Worm (Caenorhabditis elegans) whole organism, early embryonic: Measurements from ENCODE around the gene srh-83.

Experiments used
- B0310.2 ChIP-seq: sonication (generic microtip); optimal IDR thresholded peaks from 2 replicates; lab custom pipeline; 2016; ENCODE audit warnings: mild to moderate bottlenecking, missing genetic modification characterization, missing compliant biosample characterization
- F13C5.2 ChIP-seq: sonication (generic microtip); optimal IDR thresholded peaks from 2 replicates; lab custom pipeline; 2017; ENCODE audit warnings: mild to moderate bottlenecking, missing genetic modification characterization, inconsistent platforms, missing compliant biosample characterization
- aly-1 ChIP-seq: sonication (generic microtip); optimal IDR thresholded peaks from 2 replicates; lab custom pipeline; 2016; ENCODE audit warnings: missing genetic modification characterization, missing compliant biosample characterization
- ama-1 ChIP-seq: fragments of 150-350 bp; optimal IDR thresholded peaks from 2 replicates; lab custom pipeline; 2014
- ceh-13 ChIP-seq: fragments of 200-800 bp; sonication (Bioruptor generic); optimal IDR thresholded peaks from 2 replicates; lab custom pipeline; 2018; ENCODE audit warnings: mild to moderate bottlenecking, missing genetic modification characterization, missing compliant biosample characterization
- ceh-36 ChIP-seq: sonication (generic microtip); optimal IDR thresholded peaks from 2 replicates; lab custom pipeline; 2016; ENCODE audit warnings: missing genetic modification characterization, inconsistent platforms, missing compliant biosample characterization
- ets-7 ChIP-seq: sonication (generic microtip); optimal IDR thresholded peaks from 2 replicates; lab custom pipeline; 2016; ENCODE audit warnings: missing genotype, missing genetic modification characterization, missing compliant biosample characterization
- flt-1 ChIP-seq: fragments of 200-800 bp; sonication (Bioruptor generic); IDR thresholded peaks from 2 replicates; pipeline ENCODE4 v1.3.6; 2022; ENCODE audit warnings: missing genetic modification characterization, missing compliant biosample characterization
- hmbx-1 ChIP-seq: sonication (generic microtip); optimal IDR thresholded peaks from 2 replicates; lab custom pipeline; 2016; ENCODE audit warnings: mild to moderate bottlenecking, missing genetic modification characterization, missing compliant biosample characterization
- hmg-4 ChIP-seq: fragments of 200-800 bp; sonication (Bioruptor generic); optimal IDR thresholded peaks from 2 replicates; lab custom pipeline; 2018; ENCODE audit warnings: mild to moderate bottlenecking, missing genetic modification characterization, missing compliant biosample characterization
- hnd-1 ChIP-seq: sonication (generic microtip); optimal IDR thresholded peaks from 2 replicates; lab custom pipeline; 2016; ENCODE audit warnings: missing genetic modification characterization, missing compliant biosample characterization
- pes-1 ChIP-seq: fragments of 200-800 bp; sonication (Bioruptor generic); IDR thresholded peaks from 2 replicates; pipeline ENCODE4 v1.3.6; 2022; ENCODE audit warnings: missing genetic modification reagents, missing genetic modification characterization, missing compliant biosample characterization
- scrt-1 ChIP-seq: fragments of 200-800 bp; sonication (Bioruptor generic); IDR thresholded peaks from 2 replicates; pipeline ENCODE4 v1.3.6; 2022; ENCODE audit warnings: missing genetic modification characterization, missing compliant biosample characterization
- sea-1 ChIP-seq: fragments of 200-800 bp; sonication (Bioruptor generic); conservative IDR thresholded peaks from 2 replicates; pipeline ENCODE4 v1.3.6; 2022; ENCODE audit warnings: missing genetic modification characterization, missing compliant biosample characterization
- tbx-11 ChIP-seq: fragments of 200-800 bp; sonication (Bioruptor generic); IDR thresholded peaks from 2 replicates; pipeline ENCODE4 v1.3.6; 2022; ENCODE audit warnings: missing genetic modification characterization, missing compliant biosample characterization
- tbx-37 ChIP-seq: fragments of 200-800 bp; sonication (Bioruptor generic); conservative IDR thresholded peaks from 2 replicates; pipeline ENCODE4 v1.3.6; 2022; ENCODE audit warnings: missing genetic modification reagents, missing genetic modification characterization, missing compliant biosample characterization
- tra-4 ChIP-seq: sonication (generic microtip); optimal IDR thresholded peaks from 2 replicates; lab custom pipeline; 2017; ENCODE audit warnings: missing genetic modification characterization, missing compliant biosample characterization

Gene srh-83

DNA sequence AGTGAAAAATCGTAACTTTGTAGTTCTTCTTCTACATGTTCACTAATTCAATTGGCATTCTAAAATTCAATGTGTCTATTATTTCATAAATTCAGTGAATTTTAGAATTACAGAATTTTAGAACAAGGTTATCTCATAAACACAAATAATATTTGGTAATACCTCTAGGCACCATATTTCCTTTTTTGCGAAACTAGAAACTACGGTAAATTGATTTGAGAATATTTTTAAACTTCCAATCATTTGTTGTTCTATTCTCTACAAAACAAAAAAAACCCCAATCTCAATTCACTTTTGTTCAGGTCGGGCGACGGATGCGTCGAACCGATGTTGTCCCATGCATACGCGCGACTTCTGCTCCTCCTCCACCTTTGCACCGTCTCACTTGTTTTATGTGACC is 35.6 kb downstream of the srh-83 start, which contains the start of gene F09G2.1:
Gene F09G2.1 (plus strand): TSS at position 301 of the 400 bp plus-strand sequence.
- no peak for TF ChIP-seq scrt-1 (GFP tag; lab: Robert Waterston, UW)
- no peak for TF ChIP-seq pes-1 (GFP tag; lab: Robert Waterston, UW)

DNA sequence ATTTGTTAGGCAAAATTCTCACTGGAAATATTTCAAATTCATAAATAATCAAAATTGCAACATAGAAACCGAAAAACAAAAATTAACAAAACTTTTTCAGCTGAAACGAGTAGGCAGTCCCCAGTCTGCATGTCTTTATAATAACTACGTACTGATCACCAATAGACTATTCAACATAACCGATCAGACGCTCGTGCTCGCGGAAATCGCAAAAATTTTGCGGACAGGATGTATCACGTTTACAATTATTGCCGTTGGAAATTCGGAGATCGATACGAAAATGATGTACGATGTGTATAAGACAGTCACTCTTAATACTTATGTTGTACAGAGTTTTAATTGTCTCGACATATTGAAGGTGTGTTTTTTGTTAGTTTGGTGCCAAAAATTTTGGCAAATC is 37.0 kb downstream of the srh-83 start:
- TF ChIP-seq flt-1 (GFP tag; lab: Robert Waterston, UW), result no peak
- no peak for TF ChIP-seq pes-1 (GFP tag; lab: Robert Waterston, UW)
- TF ChIP-seq hmbx-1 (tag; lab: Kevin White, UChicago), result no peak
- TF ChIP-seq scrt-1 (GFP tag; lab: Robert Waterston, UW), result no peak
- no peak for TF ChIP-seq ceh-36

DNA sequence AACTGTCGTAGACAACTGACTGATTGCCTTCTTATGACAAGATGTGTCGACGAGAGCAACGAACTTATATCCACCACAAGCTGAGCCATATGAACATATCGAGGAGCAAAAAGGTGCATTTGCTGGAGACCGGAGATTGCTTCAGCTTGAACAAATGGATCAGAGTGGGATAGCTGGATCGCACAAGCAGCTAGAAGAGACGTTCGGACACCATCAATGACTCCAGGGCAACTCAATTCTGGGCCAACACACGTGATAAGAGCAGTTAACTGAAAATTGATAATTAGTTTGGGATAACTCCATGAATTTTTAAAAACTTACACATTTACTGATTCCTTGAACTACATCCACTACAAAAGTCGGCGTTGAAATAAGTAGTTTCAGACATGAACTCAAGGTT is 44.7 kb downstream of the srh-83 start:
- TF ChIP-seq aly-1 (tag; lab: Kevin White, UChicago) (no peak), F13C5.2 (no peak), pes-1 (GFP tag; lab: Robert Waterston, UW) (no peak), sea-1 (no peak), hnd-1 (no peak), B0310.2 (tag; lab: Kevin White, UChicago) (no peak), tbx-11 (GFP tag; lab: Robert Waterston, UW) (no peak), tra-4 (tag; lab: Kevin White, UChicago) (no peak), scrt-1 (GFP tag; lab: Robert Waterston, UW) (no peak), tbx-37 (GFP tag; lab: Robert Waterston, UW) (no peak), hmbx-1 (tag; lab: Kevin White, UChicago) (no peak), ceh-13 (no peak), flt-1 (GFP tag; lab: Robert Waterston, UW) (no peak), ets-7 (tag; lab: Kevin White, UChicago) (no peak)

DNA sequence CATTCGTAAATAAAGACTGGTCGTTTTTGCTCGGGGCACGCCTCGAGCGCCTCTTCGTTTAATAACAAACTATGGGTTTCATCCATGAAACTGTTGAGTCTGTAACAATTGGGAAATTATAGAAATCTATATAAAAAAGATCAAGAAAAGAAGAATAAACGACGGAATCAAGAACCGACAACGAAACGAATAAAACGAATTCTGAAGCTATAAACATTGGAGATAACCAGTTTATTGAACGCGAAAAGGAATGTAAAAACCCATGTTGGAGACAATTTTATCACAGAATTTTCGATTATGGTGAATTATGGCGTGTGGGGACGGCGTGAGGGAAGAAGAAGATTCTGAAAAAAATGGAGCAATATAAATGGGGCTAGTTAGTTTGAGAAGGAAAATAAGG is 50.5 kb downstream of the srh-83 start, which contains the start of gene soap-1:
Gene soap-1 (minus strand): TSS at position 101 of the 400 bp plus-strand sequence.
- TF ChIP-seq tbx-37 (GFP tag; lab: Robert Waterston, UW) (no peak), hmg-4 (GFP tag; lab: Kevin White, UChicago) (no peak), ceh-13 (no peak), ceh-36 (no peak), sea-1 (no peak), flt-1 (GFP tag; lab: Robert Waterston, UW) (no peak), hnd-1 (no peak), ama-1 (no peak), F13C5.2 (no peak), B0310.2 (tag; lab: Kevin White, UChicago) (no peak), tbx-11 (GFP tag; lab: Robert Waterston, UW) (no peak), aly-1 (tag; lab: Kevin White, UChicago) (no peak), ets-7 (tag; lab: Kevin White, UChicago) (no peak), scrt-1 (GFP tag; lab: Robert Waterston, UW) (no peak), hmbx-1 (tag; lab: Kevin White, UChicago) (no peak)
